Worm (Caenorhabditis elegans): ENCODE data around the gene nrsn-1.

ce11 chrV:3724772-3725171 lies 9.0 kb upstream of the nrsn-1 start, which contains the start of gene str-30:
- TF ChIP-seq nhr-237 (tag; optimal IDR thresholded peaks at IDR 0.05) (no peak), ceh-82 (tag; optimal IDR thresholded peaks at IDR 0.05) (no peak), aly-2 (tag; optimal IDR thresholded peaks at IDR 0.05) (no peak), nhr-23 (tag; optimal IDR thresholded peaks at IDR 0.05) (no peak), lsy-12 (tag; optimal IDR thresholded peaks at IDR 0.05) (no peak), snpc-4 (tag; optimal IDR thresholded peaks at IDR 0.05) (no peak), pha-4 (tag; optimal IDR thresholded peaks at IDR 0.05) (no peak), fos-1 (tag; optimal IDR thresholded peaks at IDR 0.05) (no peak), ztf-11 (tag; optimal IDR thresholded peaks at IDR 0.05) (no peak), lin-15B (tag; optimal IDR thresholded peaks at IDR 0.05) (no peak), jun-1 (tag; optimal IDR thresholded peaks at IDR 0.05) (no peak), ceh-16 (tag; optimal IDR thresholded peaks at IDR 0.05) (no peak), zag-1 (tag; optimal IDR thresholded peaks at IDR 0.05) (no peak)
